Fruit fly (Drosophila melanogaster): Measurements from ENCODE around the gene Hsc20.

Gene Hsc20

DNA sequence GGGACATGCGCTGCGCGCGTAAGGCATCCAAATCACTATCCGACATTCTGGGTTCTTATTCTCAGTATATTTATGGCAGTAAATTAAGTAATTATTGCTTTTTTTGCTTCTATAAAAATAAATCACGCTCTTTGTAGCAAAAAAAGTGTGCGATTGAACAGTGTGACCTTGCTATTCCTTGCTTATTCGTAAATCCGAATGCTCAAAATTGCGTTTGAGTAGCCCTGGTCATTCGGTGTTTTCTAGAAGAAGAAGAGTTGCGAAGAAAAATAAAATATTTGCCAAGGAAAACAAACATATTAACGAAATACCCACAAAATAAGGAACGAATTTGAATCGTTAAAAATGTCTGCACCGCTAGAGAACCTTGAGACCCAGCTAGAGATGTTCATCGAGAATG lies 1.1 kb upstream of the Hsc20 start, which contains the start of the genes PDCD-5 and MED10 (continued):
- peak in 1 of 2 experiments; percentile 72 for TF ChIP-seq crp (GFP tag; optimal IDR thresholded peaks at IDR 0.05)
- TF ChIP-seq CG4617 (GFP tag; optimal IDR thresholded peaks at IDR 0.05; ENCODE audit: borderline replicate concordance): peak; percentile 100
- peak; percentile 30; the same call in 1 of the 3 replicates for TF ChIP-seq knrl (GFP tag; IDR thresholded peaks at IDR 0.05; ENCODE audit: partially characterized antibody)
- peak; percentile 38 for TF ChIP-seq Dp (GFP tag; optimal IDR thresholded peaks at IDR 0.05)
- TF ChIP-seq CG17912 (GFP tag; optimal IDR thresholded peaks at IDR 0.05): peak; percentile 55
- peak; percentile 83 for TF ChIP-seq CG1603 (tag; optimal IDR thresholded peaks at IDR 0.05)
- TF ChIP-seq Optix (GFP tag; IDR thresholded peaks at IDR 0.05): no peak
- TF ChIP-seq sens (GFP tag): peak; percentile 84
- TF ChIP-seq YL-1 (GFP tag; optimal IDR thresholded peaks at IDR 0.05): peak; percentile 96
- TF ChIP-seq dmrt11E (tag; optimal IDR thresholded peaks at IDR 0.05): peak; percentile 24
- TF ChIP-seq nom (GFP tag; optimal IDR thresholded peaks at IDR 0.05): peak; percentile 51
- TF ChIP-seq CG17186 (GFP tag; optimal IDR thresholded peaks at IDR 0.05): peak; percentile 62
- TF ChIP-seq CG3065 (GFP tag; optimal IDR thresholded peaks at IDR 0.05): no peak
- peak; percentile 33 for TF ChIP-seq Myb (GFP tag; optimal IDR thresholded peaks at IDR 0.05)
- TF ChIP-seq CG18599 (GFP tag; optimal IDR thresholded peaks at IDR 0.05): no peak
- TF ChIP-seq zen (tag; optimal IDR thresholded peaks at IDR 0.05): peak; percentile 36
- 0 out of 2 replicates have a peak, but pooled peaks have one; percentile 28 for TF ChIP-seq bbx (GFP tag; IDR thresholded peaks at IDR 0.05; ENCODE audit: partially characterized antibody)
- peak; percentile 54 for TF ChIP-seq CTCF (GFP tag; optimal IDR thresholded peaks at IDR 0.05)
- TF ChIP-seq CG3995 (GFP tag; optimal IDR thresholded peaks at IDR 0.05): peak; percentile 69
- peak; percentile 97 for TF ChIP-seq CG7928 (GFP tag; optimal IDR thresholded peaks at IDR 0.05)

DNA sequence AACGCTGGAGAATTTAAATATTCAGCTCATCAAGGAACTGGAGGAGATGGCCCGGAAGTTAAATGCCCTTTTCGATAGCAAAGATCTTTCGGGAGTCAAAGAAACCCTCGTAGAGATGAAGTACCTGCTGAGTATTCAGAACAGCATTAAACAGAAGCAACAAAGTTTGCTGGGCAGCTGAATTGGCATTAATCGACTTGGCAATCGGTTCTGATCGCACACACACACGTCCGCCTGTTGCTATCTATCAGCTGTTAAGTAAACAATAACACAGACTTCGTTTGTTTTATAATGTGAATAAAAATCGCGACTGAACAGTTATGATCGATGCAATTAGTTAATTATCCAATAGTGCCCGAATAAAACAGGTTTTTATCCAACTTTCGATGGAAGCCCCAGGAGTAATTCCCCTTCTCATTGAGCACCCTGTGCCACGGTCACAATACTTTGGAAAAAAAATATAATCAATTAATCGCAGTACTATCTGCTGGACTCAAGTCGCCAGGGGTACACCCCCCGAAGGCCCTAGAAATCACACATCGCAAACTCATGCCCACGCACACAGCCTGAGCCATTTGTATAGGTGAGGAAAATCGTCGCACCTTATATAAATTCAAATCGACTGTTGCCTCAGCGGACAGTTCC lies 1.0 kb downstream of the Hsc20 start:
- TF ChIP-seq Dll (GFP tag; IDR thresholded peaks at IDR 0.05; ENCODE audit: partially characterized antibody) (0 out of 4 replicates have a peak, but pooled peaks have one; percentile 12), CG15269 (tag; optimal IDR thresholded peaks at IDR 0.05) (no peak), sug (tag; optimal IDR thresholded peaks at IDR 0.05) (peak; percentile 53), CG34422 (GFP tag; IDR thresholded peaks at IDR 0.05) (0 out of 3 replicates have a peak, but pooled peaks have one; percentile 26), MBD-R2 (GFP tag; IDR thresholded peaks at IDR 0.05) (0 out of 2 replicates have a peak, but pooled peaks have one; percentile 19), E2f1 (GFP tag; IDR thresholded peaks at IDR 0.05) (no peak), Dref (GFP tag; IDR thresholded peaks at IDR 0.05) (peak; percentile 50), lbe (GFP tag; optimal IDR thresholded peaks at IDR 0.05) (peak; percentile 16), zen2 (GFP tag; IDR thresholded peaks at IDR 0.05; ENCODE audit: partially characterized antibody) (no peak), CG6254 (GFP tag; optimal IDR thresholded peaks at IDR 0.05) (no peak), exex (tag; optimal IDR thresholded peaks at IDR 0.05) (peak; percentile 48), CG34376 (GFP tag; optimal IDR thresholded peaks at IDR 0.05) (peak; percentile 17), CG13287 (GFP tag; IDR thresholded peaks at IDR 0.05; ENCODE audit: partially characterized antibody) (peak; percentile 26; the same call in 1 of the 2 replicates), Med (GFP tag) (peak; percentile 48), pzg (GFP tag; optimal IDR thresholded peaks at IDR 0.05) (peak; percentile 6), crp (GFP tag; optimal IDR thresholded peaks at IDR 0.05) (peak in 1 of 2 experiments; percentile 57), jigr1 (GFP tag; IDR thresholded peaks at IDR 0.05) (no peak)

DNA sequence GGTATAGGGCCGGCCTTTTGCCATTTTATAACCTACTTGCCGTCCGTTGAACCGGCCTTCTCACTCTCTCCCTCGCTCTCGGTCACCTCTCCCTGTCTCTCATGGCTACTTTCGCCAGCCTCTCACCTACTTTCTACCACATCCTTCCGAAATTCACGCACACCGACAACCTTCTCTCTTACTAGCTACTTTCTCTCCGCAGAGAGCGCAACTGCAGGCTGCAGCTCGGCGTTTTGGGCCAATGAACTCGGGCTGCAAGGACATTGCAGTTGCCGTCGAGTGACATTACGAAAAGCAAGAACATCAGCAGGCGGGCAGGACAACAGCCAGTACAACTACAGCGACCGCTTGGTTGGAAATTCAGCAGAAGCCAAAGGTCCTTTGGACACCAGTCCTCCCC lies 8.4 kb downstream of the Hsc20 start:
- peak; percentile 88 for TF ChIP-seq Ets65A (GFP tag)
- TF ChIP-seq tin (GFP tag; optimal IDR thresholded peaks at IDR 0.05): no peak
- no peak for TF ChIP-seq pan (optimal IDR thresholded peaks at IDR 0.05)
- TF ChIP-seq pan (GFP tag; optimal IDR thresholded peaks at IDR 0.05 in 1 of 2, IDR thresholded peaks at IDR 0.05 in 1 of 2): no peak
- no peak for TF ChIP-seq CG6791 (GFP tag; IDR thresholded peaks at IDR 0.05; ENCODE audit: partially characterized antibody)

All from whole organism, embryonic.